Fruit fly (Drosophila melanogaster) whole organism, embryonic: ENCODE data around the gene CG17221.
A peak's percentile ranks its signal among the peaks of the same experiment; 100 is the strongest.

Source experiments
- Abd-B ChIP-seq: fragments of 200-800 bp; sonication (Bioruptor generic); optimal IDR thresholded peaks from 2 replicates; lab custom pipeline; 2018; ENCODE audit warnings: missing biosample characterization, mild to moderate bottlenecking, missing genetic modification characterization, moderate library complexity
- Bteb2 ChIP-seq: fragments of 200-800 bp; sonication (Bioruptor generic); optimal IDR thresholded peaks from 2 replicates; lab custom pipeline; 2016; ENCODE audit warnings: missing biosample characterization, missing genetic modification characterization
- CG10366 ChIP-seq: fragments of 200-800 bp; sonication (Bioruptor generic); IDR thresholded peaks from 2 replicates; pipeline ENCODE4 v1.3.6; 2022; ENCODE audit warnings: missing biosample characterization, missing genetic modification characterization
- CG11723 ChIP-seq: fragments of 200-800 bp; sonication (Bioruptor generic); optimal IDR thresholded peaks from 2 replicates; lab custom pipeline; 2017; ENCODE audit warnings: missing biosample characterization, mild to moderate bottlenecking, missing genetic modification characterization
- CG12236 ChIP-seq: fragments of 200-800 bp; sonication (Bioruptor generic); optimal IDR thresholded peaks from 2 replicates; lab custom pipeline; 2016; ENCODE audit warnings: missing biosample characterization, missing genetic modification characterization
- CG12744 ChIP-seq: fragments of 200-800 bp; sonication (Bioruptor generic); optimal IDR thresholded peaks from 2 replicates; lab custom pipeline; 2016; ENCODE audit warnings: missing biosample characterization, missing genetic modification characterization
- CG13624 ChIP-seq: fragments of 200-800 bp; sonication (Bioruptor generic); optimal IDR thresholded peaks from 2 replicates; lab custom pipeline; 2016; ENCODE audit warnings: missing biosample characterization, missing genetic modification characterization
- CG14667 ChIP-seq: fragments of 200-800 bp; sonication (Bioruptor generic); IDR thresholded peaks from 2 replicates; pipeline ENCODE4 v1.3.6; 2022; ENCODE audit warnings: missing biosample characterization, missing genetic modification characterization
- CG15073 ChIP-seq: fragments of 200-800 bp; sonication (Bioruptor generic); optimal IDR thresholded peaks from 2 replicates; lab custom pipeline; 2016; ENCODE audit warnings: missing biosample characterization, missing genetic modification characterization
- CG16815 ChIP-seq: fragments of 200-800 bp; sonication (Bioruptor generic); optimal IDR thresholded peaks from 3 replicates; lab custom pipeline; 2017; ENCODE audit warnings: missing biosample characterization, mild to moderate bottlenecking, missing genetic modification characterization
- CG17361 ChIP-seq: fragments of 200-800 bp; sonication (Bioruptor generic); IDR thresholded peaks from 3 replicates; pipeline ENCODE4 v1.3.6; 2022; ENCODE audit warnings: missing biosample characterization, missing genetic modification characterization
- CG17829 ChIP-seq: fragments of 200-800 bp; optimal IDR thresholded peaks from 2 replicates; lab custom pipeline; 2019; ENCODE audit warnings: missing biosample characterization, mild to moderate bottlenecking, missing genetic modification characterization, moderate library complexity
- CG2129 ChIP-seq: fragments of 200-800 bp; sonication (Bioruptor generic); IDR thresholded peaks from 2 replicates; pipeline ENCODE4 v1.3.6; 2022; ENCODE audit warnings: missing biosample characterization, missing genetic modification characterization; ENCODE audit not compliant: partially characterized antibody
- CG32532 ChIP-seq: fragments of 200-800 bp; sonication (Bioruptor generic); IDR thresholded peaks from 2 replicates; pipeline ENCODE4 v1.3.6; 2022; ENCODE audit warnings: missing biosample characterization, missing genetic modification characterization
- CG32772 ChIP-seq: fragments of 200-800 bp; sonication (Bioruptor generic); IDR thresholded peaks from 2 replicates; pipeline ENCODE4 v1.3.6; 2022; ENCODE audit warnings: missing biosample characterization, missing genetic modification characterization
- CG3281 ChIP-seq: fragments of 200-800 bp; sonication (Bioruptor generic); optimal IDR thresholded peaks from 3 replicates; lab custom pipeline; 2017; ENCODE audit warnings: missing biosample characterization, mild to moderate bottlenecking, missing genetic modification characterization
- CG4424 ChIP-seq: fragments of 200-800 bp; sonication (Bioruptor generic); optimal IDR thresholded peaks from 3 replicates; lab custom pipeline; 2016; ENCODE audit warnings: missing biosample characterization, missing genetic modification characterization
- CG6254 ChIP-seq: fragments of 200-800 bp; sonication (Bioruptor generic); optimal IDR thresholded peaks from 3 replicates; lab custom pipeline; 2017; ENCODE audit warnings: mild to moderate bottlenecking, missing biosample characterization, missing genetic modification reagents, missing genetic modification characterization
- CG6272 ChIP-seq: fragments of 200-800 bp; sonication (Bioruptor generic); IDR thresholded peaks from 2 replicates; pipeline ENCODE4 v1.3.6; 2022; ENCODE audit warnings: missing biosample characterization, missing genetic modification characterization
- CG7357 ChIP-seq: fragments of 200-800 bp; sonication (Bioruptor generic); IDR thresholded peaks from 3 replicates; pipeline ENCODE4 v1.3.6; 2022; ENCODE audit warnings: missing biosample characterization, missing genetic modification characterization
- CG7963 ChIP-seq: fragments of 200-800 bp; sonication (Bioruptor generic); IDR thresholded peaks from 3 replicates; pipeline ENCODE4 v1.3.6; 2022; ENCODE audit warnings: missing biosample characterization, missing genetic modification characterization; ENCODE audit not compliant: partially characterized antibody
- CG9437 ChIP-seq: fragments of 200-800 bp; sonication (Bioruptor generic); optimal IDR thresholded peaks from 2 replicates; lab custom pipeline; 2018; ENCODE audit warnings: missing biosample characterization, mild to moderate bottlenecking, missing genetic modification characterization
- Ets65A ChIP-seq: fragments of 200-800 bp; sonication (Bioruptor generic); peaks from one replicate; lab custom pipeline; 2016; ENCODE audit warnings: missing biosample characterization, missing genetic modification characterization
- Hr39 ChIP-seq: fragments of >200 bp; optimal IDR thresholded peaks from 2 replicates; lab custom pipeline; 2017
- Lpt ChIP-seq: fragments of >200 bp; optimal IDR thresholded peaks from 2 replicates; lab custom pipeline; 2018; ENCODE audit warnings: missing biosample characterization, missing genetic modification characterization
- Max ChIP-seq: fragments of 200-800 bp; sonication (Bioruptor generic); optimal IDR thresholded peaks from 2 replicates; lab custom pipeline; 2016; ENCODE audit warnings: missing biosample characterization, mild to moderate bottlenecking, missing genetic modification characterization
- Meics ChIP-seq: fragments of 200-800 bp; sonication (Bioruptor generic); optimal IDR thresholded peaks from 2 replicates; lab custom pipeline; 2017; ENCODE audit warnings: missing biosample characterization, mild to moderate bottlenecking, missing genetic modification characterization
- Oaz ChIP-seq: fragments of 200-800 bp; sonication (Bioruptor generic); IDR thresholded peaks from 2 replicates; pipeline ENCODE4 v1.3.6; 2022; ENCODE audit warnings: missing biosample characterization, missing genetic modification characterization
- Optix ChIP-seq: fragments of 200-800 bp; sonication (Bioruptor generic); IDR thresholded peaks from 3 replicates; pipeline ENCODE4 v1.3.6; 2022; ENCODE audit warnings: missing biosample characterization, missing genetic modification characterization
- Six4 ChIP-seq: fragments of 200-800 bp; sonication (Bioruptor generic); optimal IDR thresholded peaks from 2 replicates; lab custom pipeline; 2016; ENCODE audit warnings: missing biosample characterization, missing genetic modification characterization
- ci ChIP-seq: fragments of 200-800 bp; sonication (Bioruptor generic); IDR thresholded peaks from 3 replicates; pipeline ENCODE4 v1.3.6; 2022; ENCODE audit warnings: missing biosample characterization, missing genetic modification characterization
- cwo ChIP-seq: fragments of 200-800 bp; sonication (Bioruptor generic); optimal IDR thresholded peaks from 3 replicates; lab custom pipeline; 2017; ENCODE audit warnings: missing biosample characterization, missing genetic modification characterization, mild to moderate bottlenecking, moderate library complexity, missing genetic modification reagents
- ems ChIP-seq: fragments of 200-800 bp; sonication (Bioruptor generic); optimal IDR thresholded peaks from 3 replicates; lab custom pipeline; 2016; ENCODE audit warnings: missing biosample characterization, missing genetic modification characterization
- exex ChIP-seq: fragments of 200-800 bp; sonication (Bioruptor generic); optimal IDR thresholded peaks from 4 replicates; lab custom pipeline; 2018; ENCODE audit warnings: missing biosample characterization, mild to moderate bottlenecking, missing genetic modification characterization, moderate library complexity
- gem ChIP-seq: fragments of 200-800 bp; sonication (Bioruptor generic); optimal IDR thresholded peaks from 2 replicates; lab custom pipeline; 2019; ENCODE audit warnings: missing biosample characterization, mild to moderate bottlenecking, missing genetic modification characterization, moderate library complexity
- gsb ChIP-seq: fragments of 200-800 bp; sonication (Bioruptor generic); IDR thresholded peaks from 2 replicates; pipeline ENCODE4 v1.3.6; 2022; ENCODE audit warnings: missing biosample characterization, missing genetic modification characterization
- ind ChIP-seq: fragments of 200-800 bp; sonication (Bioruptor generic); optimal IDR thresholded peaks from 3 replicates; lab custom pipeline; 2016; ENCODE audit warnings: missing biosample characterization, missing genetic modification characterization
- jumu ChIP-seq: fragments of 200-800 bp; sonication (Bioruptor generic); optimal IDR thresholded peaks from 3 replicates; lab custom pipeline; 2016; ENCODE audit warnings: missing biosample characterization, missing genetic modification characterization
- lab ChIP-seq: fragments of 200-800 bp; sonication (Bioruptor generic); optimal IDR thresholded peaks from 3 replicates; lab custom pipeline; 2017; ENCODE audit warnings: missing biosample characterization, missing genetic modification characterization, mild to moderate bottlenecking, moderate library complexity, missing genetic modification reagents
- lola ChIP-seq, 3 experiments: fragments of >200 bp in 2 of 3; fragments of 200-800 bp in 1 of 3; sonication (Bioruptor generic) in 1 of 3; optimal IDR thresholded peaks; 2 replicates each; lab custom pipeline; 2017 to 2019; ENCODE audit warnings: missing biosample characterization in 3 of 3, missing genetic modification characterization in 3 of 3, mild to moderate bottlenecking in 1 of 3, moderate library complexity in 1 of 3
- nau ChIP-seq: fragments of 200-800 bp; sonication (Bioruptor generic); optimal IDR thresholded peaks from 3 replicates; lab custom pipeline; 2017; ENCODE audit warnings: missing biosample characterization, mild to moderate bottlenecking, missing genetic modification characterization, missing genetic modification reagents
- pfk ChIP-seq: fragments of 200-800 bp; sonication (Bioruptor generic); optimal IDR thresholded peaks from 2 replicates; lab custom pipeline; 2018; ENCODE audit warnings: missing biosample characterization, mild to moderate bottlenecking, missing genetic modification characterization, moderate library complexity
- pzg ChIP-seq: fragments of 200-800 bp; sonication (Bioruptor generic); optimal IDR thresholded peaks from 3 replicates; lab custom pipeline; 2018; ENCODE audit warnings: missing biosample characterization, mild to moderate bottlenecking, missing genetic modification characterization, moderate library complexity
- row ChIP-seq: fragments of 200-800 bp; sonication (Bioruptor generic); IDR thresholded peaks from 3 replicates; pipeline ENCODE4 v1.3.6; 2022; ENCODE audit warnings: missing biosample characterization, missing genetic modification characterization
- salm ChIP-seq: fragments of 200-800 bp; sonication (Bioruptor generic); optimal IDR thresholded peaks from 2 replicates; lab custom pipeline; 2018; ENCODE audit warnings: missing biosample characterization, mild to moderate bottlenecking, missing genetic modification characterization
- sc ChIP-seq, 3 experiments: fragments of >200 bp in 2 of 3; fragments of 200-800 bp in 1 of 3; sonication (Bioruptor generic) in 1 of 3; optimal IDR thresholded peaks; 2 replicates in 2 of 3; 3 replicates in 1 of 3; lab custom pipeline; 2017; ENCODE audit warnings: mild to moderate bottlenecking in 1 of 3, missing biosample characterization in 1 of 3, missing genetic modification characterization in 1 of 3, missing genetic modification reagents in 1 of 3
- tin ChIP-seq: fragments of 200-800 bp; sonication (Bioruptor generic); optimal IDR thresholded peaks from 3 replicates; lab custom pipeline; 2016; ENCODE audit warnings: missing biosample characterization, missing genetic modification characterization
- tll ChIP-seq, 2 experiments: fragments of 200-800 bp in 1 of 2; fragments of >200 bp in 1 of 2; sonication (Bioruptor generic) in 1 of 2; optimal IDR thresholded peaks; 2 replicates each; lab custom pipeline; 2017 to 2019; ENCODE audit warnings: missing biosample characterization in 2 of 2, missing genetic modification characterization in 2 of 2, mild to moderate bottlenecking in 1 of 2, moderate library complexity in 1 of 2
- toy ChIP-seq: fragments of 200-800 bp; sonication (Bioruptor generic); IDR thresholded peaks from 2 replicates; pipeline ENCODE4 v1.3.6; 2022; ENCODE audit warnings: missing biosample characterization, missing genetic modification characterization
- ttk ChIP-seq: fragments of 200-800 bp; sonication (Bioruptor generic); IDR thresholded peaks from 2 replicates; pipeline ENCODE4 v2.1.2; 2022; ENCODE audit warnings: missing biosample characterization, missing genetic modification characterization

Gene CG17221

dm6 chr2L:3055710-3056447 lies 16.1 kb downstream of the CG17221 start (continued):
- TF ChIP-seq CG13624, result peak; percentile 59
- no peak for TF ChIP-seq gsb (GFP tag; lab: Robert Waterston, UW)
- TF ChIP-seq CG11723, result no peak
- no peak for TF ChIP-seq salm (tag; lab: Kevin White, UChicago)
- TF ChIP-seq Bteb2 (GFP tag; lab: Kevin White, UChicago), result no peak
- TF ChIP-seq toy, result no peak
- TF ChIP-seq Meics (GFP tag; lab: Kevin White, UChicago), result peak; percentile 72
- no peak for TF ChIP-seq tll (GFP tag; optimal IDR thresholded peaks at IDR 0.05; lab: Kevin White, UChicago)
- no peak for TF ChIP-seq CG12744 (GFP tag; lab: Kevin White, UChicago)
- TF ChIP-seq lab (GFP tag; lab: Kevin White, UChicago), result peak; percentile 51
- peak; percentile 14 for TF ChIP-seq Max (GFP tag; lab: Kevin White, UChicago)
- TF ChIP-seq CG15073 (GFP tag; lab: Kevin White, UChicago), result no peak
- TF ChIP-seq gem, result peak; percentile 18
- TF ChIP-seq CG6254 (GFP tag; lab: Kevin White, UChicago), result no peak
- peak; percentile 31 for TF ChIP-seq jumu
- TF ChIP-seq row (GFP tag; lab: Robert Waterston, UW), result peak; percentile 75
- no peak for TF ChIP-seq Lpt (GFP tag; lab: Kevin White, UChicago)
- no peak for TF ChIP-seq CG32532
- no peak for TF ChIP-seq CG12236 (GFP tag; lab: Kevin White, UChicago)
- TF ChIP-seq CG9437 (GFP tag; lab: Kevin White, UChicago), result peak; percentile 56
- no peak for TF ChIP-seq ci (GFP tag; lab: Robert Waterston, UW)
- TF ChIP-seq Six4 (GFP tag; lab: Kevin White, UChicago), result no peak
- peak; percentile 24 for TF ChIP-seq Abd-B (GFP tag; lab: Kevin White, UChicago)
- peak; percentile 31 for TF ChIP-seq tin (GFP tag; lab: Kevin White, UChicago)
- no peak for TF ChIP-seq CG32772 (GFP tag; lab: Robert Waterston, UW)
- TF ChIP-seq CG2129 (GFP tag; lab: Robert Waterston, UW), result no peak
- peak; percentile 84 for TF ChIP-seq CG17361 (GFP tag; lab: Robert Waterston, UW)
- TF ChIP-seq Optix (GFP tag; lab: Robert Waterston, UW), result no peak
- no peak for TF ChIP-seq sc (optimal IDR thresholded peaks at IDR 0.05; lab: Kevin White, UChicago)
- peak; percentile 22 for TF ChIP-seq sc (GFP tag; optimal IDR thresholded peaks at IDR 0.05; lab: Kevin White, UChicago)
- no peak for TF ChIP-seq CG6272
- TF ChIP-seq CG3281 (GFP tag; lab: Kevin White, UChicago), result peak; percentile 66
- no peak for TF ChIP-seq CG7357 (GFP tag; lab: Robert Waterston, UW)
- no peak for TF ChIP-seq CG16815 (GFP tag; lab: Kevin White, UChicago)
- TF ChIP-seq nau (GFP tag; lab: Kevin White, UChicago), result no peak
- 0 out of 3 replicates have a peak, but pooled peaks have one; percentile 19 for TF ChIP-seq CG7963 (GFP tag; lab: Robert Waterston, UW)
- TF ChIP-seq CG17829 (tag; lab: Kevin White, UChicago), result no peak
- peak; percentile 30 for TF ChIP-seq ems
- no peak for TF ChIP-seq CG14667 (GFP tag; lab: Robert Waterston, UW)
- no peak for TF ChIP-seq Oaz (GFP tag; lab: Robert Waterston, UW)
- peak; percentile 52 for TF ChIP-seq CG4424
- TF ChIP-seq ind (GFP tag; lab: Kevin White, UChicago), result peak; percentile 52
- no peak for TF ChIP-seq lola (GFP tag; optimal IDR thresholded peaks at IDR 0.05; lab: Kevin White, UChicago)
- peak; percentile 96 for TF ChIP-seq exex
- TF ChIP-seq cwo (GFP tag; lab: Kevin White, UChicago), result peak; percentile 94
- TF ChIP-seq Hr39 (lab: Kevin White, UChicago), result no peak
- TF ChIP-seq pzg (GFP tag; lab: Kevin White, UChicago), result peak; percentile 21
- TF ChIP-seq Ets65A (GFP tag; lab: Kevin White, UChicago), result peak; percentile 94
- no peak for TF ChIP-seq CG10366 (GFP tag; lab: Robert Waterston, UW)
- TF ChIP-seq pfk (GFP tag; lab: Kevin White, UChicago), result no peak
- no peak for TF ChIP-seq ttk (GFP tag; lab: Robert Waterston, UW)
